Worm (Caenorhabditis elegans) whole organism, young adult: Measurements from ENCODE around the gene T05C3.6.

ENCODE experiments used
- B0035.1 ChIP-seq: sonication (generic microtip); optimal IDR thresholded peaks from 2 replicates; lab custom pipeline; 2016; ENCODE audit warnings: missing genetic modification characterization, mild to moderate bottlenecking, missing compliant biosample characterization, missing genotype, missing genetic modification reagents
- B0336.3 ChIP-seq: fragments of 200-800 bp; sonication (Bioruptor generic); IDR thresholded peaks from 2 replicates; pipeline ENCODE4 v1.3.6; 2022; ENCODE audit warnings: missing genetic modification characterization, missing compliant biosample characterization
- C17E4.6 ChIP-seq: fragments of 200-800 bp; sonication (Bioruptor generic); IDR thresholded peaks from 2 replicates; pipeline ENCODE4 v1.3.6; 2022; ENCODE audit warnings: missing genetic modification reagents, missing genetic modification characterization, missing compliant biosample characterization
- D2030.7 ChIP-seq: fragments of 200-800 bp; sonication (Bioruptor generic); IDR thresholded peaks from 2 replicates; pipeline ENCODE4 v1.3.6; 2022; ENCODE audit warnings: missing genetic modification reagents, missing genetic modification characterization, missing compliant biosample characterization
- F10E7.11 ChIP-seq: sonication (generic microtip); optimal IDR thresholded peaks from 2 replicates; lab custom pipeline; 2017; ENCODE audit warnings: mild to moderate bottlenecking, missing genetic modification characterization, moderate library complexity, missing compliant biosample characterization
- F22D6.2 ChIP-seq: sonication (generic microtip); optimal IDR thresholded peaks from 2 replicates; lab custom pipeline; 2016; ENCODE audit warnings: mild to moderate bottlenecking, missing genetic modification characterization, missing compliant biosample characterization
- F33H1.4 ChIP-seq: fragments of 200-800 bp; sonication (Bioruptor generic); IDR thresholded peaks from 2 replicates; pipeline ENCODE4 v1.3.6; 2022; ENCODE audit warnings: missing genetic modification reagents, missing genetic modification characterization, missing compliant biosample characterization
- F49E8.2 ChIP-seq: sonication (generic microtip); optimal IDR thresholded peaks from 3 replicates; lab custom pipeline; 2017; ENCODE audit warnings: missing genetic modification characterization, mild to moderate bottlenecking, missing compliant biosample characterization, antibody characterized with exemption, moderate library complexity; ENCODE audit not compliant: insufficient read depth
- F52B5.7 ChIP-seq: sonication (generic microtip); optimal IDR thresholded peaks from 2 replicates; lab custom pipeline; 2016; ENCODE audit warnings: mild to moderate bottlenecking, missing genetic modification characterization, missing compliant biosample characterization
- Y53G8AR.9 ChIP-seq: fragments of 200-800 bp; sonication (Bioruptor generic); conservative IDR thresholded peaks from 2 replicates; pipeline ENCODE4 v1.3.6; 2022; ENCODE audit warnings: missing genetic modification reagents, missing genetic modification characterization, missing compliant biosample characterization
- Y56A3A.18 ChIP-seq: fragments of 200-800 bp; sonication (Bioruptor generic); IDR thresholded peaks from 2 replicates; pipeline ENCODE4 v1.3.6; 2022; ENCODE audit warnings: missing genetic modification reagents, missing genetic modification characterization, missing compliant biosample characterization
- Y95B8A.8 ChIP-seq: fragments of 200-800 bp; sonication (Bioruptor generic); IDR thresholded peaks from 2 replicates; pipeline ENCODE4 v1.3.6; 2022; ENCODE audit warnings: missing genetic modification reagents, missing genetic modification characterization, missing compliant biosample characterization
- ZK185.1 ChIP-seq: sonication (generic microtip); optimal IDR thresholded peaks from 2 replicates; lab custom pipeline; 2016; ENCODE audit warnings: mild to moderate bottlenecking, missing genetic modification characterization, missing compliant biosample characterization; ENCODE audit not compliant: poor library complexity, severe bottlenecking
- aptf-2 ChIP-seq: fragments of 200-800 bp; sonication (Bioruptor generic); conservative IDR thresholded peaks from 2 replicates; pipeline ENCODE4 v1.3.6; 2022; ENCODE audit warnings: missing genetic modification reagents, missing genetic modification characterization, missing compliant biosample characterization
- atf-7 ChIP-seq: sonication (generic microtip); optimal IDR thresholded peaks from 2 replicates; lab custom pipeline; 2017; ENCODE audit warnings: mild to moderate bottlenecking, missing genetic modification characterization, missing compliant biosample characterization
- athp-1 ChIP-seq: sonication (generic microtip); optimal IDR thresholded peaks from 2 replicates; lab custom pipeline; 2017; ENCODE audit warnings: mild to moderate bottlenecking, missing genetic modification characterization, missing compliant biosample characterization
- attf-6 ChIP-seq: fragments of 200-800 bp; sonication (Bioruptor generic); IDR thresholded peaks from 2 replicates; pipeline ENCODE4 v1.3.6; 2022; ENCODE audit warnings: missing genetic modification reagents, missing genetic modification characterization, missing compliant biosample characterization
- cebp-1 ChIP-seq, 2 experiments: fragments of 200-800 bp in 1 of 2; sonication (Bioruptor generic) in 1 of 2; sonication (generic microtip) in 1 of 2; IDR thresholded peaks in 1 of 2; optimal IDR thresholded peaks in 1 of 2; 2 replicates each; pipeline versions ENCODE4 v1.3.6 to Lab custom; 2017 to 2022; ENCODE audit warnings: missing compliant biosample characterization in 2 of 2, missing genetic modification characterization in 2 of 2, mild to moderate bottlenecking in 1 of 2, missing genetic modification reagents in 1 of 2, moderate library complexity in 1 of 2
- ceh-79 ChIP-seq: sonication (generic microtip); optimal IDR thresholded peaks from 2 replicates; lab custom pipeline; 2017; ENCODE audit warnings: mild to moderate bottlenecking, missing genetic modification characterization, missing compliant biosample characterization
- ceh-91 ChIP-seq: fragments of 200-800 bp; sonication (Bioruptor generic); IDR thresholded peaks from 2 replicates; pipeline ENCODE4 v1.3.6; 2022; ENCODE audit warnings: missing genetic modification reagents, missing genetic modification characterization, missing compliant biosample characterization
- chd-7 ChIP-seq: sonication (generic microtip); optimal IDR thresholded peaks from 2 replicates; lab custom pipeline; 2016; ENCODE audit warnings: mild to moderate bottlenecking, missing genetic modification characterization, moderate library complexity, missing compliant biosample characterization
- dox-1 ChIP-seq: fragments of 200-800 bp; sonication (Bioruptor generic); IDR thresholded peaks from 2 replicates; pipeline ENCODE4 v1.3.6; 2022; ENCODE audit warnings: missing genetic modification reagents, missing genetic modification characterization, missing compliant biosample characterization
- hlh-12 ChIP-seq: sonication (generic microtip); optimal IDR thresholded peaks from 2 replicates; lab custom pipeline; 2016; ENCODE audit warnings: missing genetic modification characterization, missing compliant biosample characterization
- hrde-1 ChIP-seq: sonication (generic microtip); optimal IDR thresholded peaks from 2 replicates; lab custom pipeline; 2016; ENCODE audit warnings: missing genetic modification characterization, mild to moderate bottlenecking, missing compliant biosample characterization, moderate library complexity, missing genotype, missing genetic modification reagents, borderline replicate concordance
- lag-1 ChIP-seq: fragments of 200-800 bp; sonication (Bioruptor generic); IDR thresholded peaks from 2 replicates; pipeline ENCODE4 v1.3.6; 2022; ENCODE audit warnings: missing genetic modification reagents, missing genetic modification characterization, missing compliant biosample characterization
- lin-54 ChIP-seq: fragments of 200-800 bp; sonication (Bioruptor generic); optimal IDR thresholded peaks from 2 replicates; lab custom pipeline; 2018; ENCODE audit warnings: mild to moderate bottlenecking, missing genetic modification characterization, missing compliant biosample characterization
- lir-1 ChIP-seq: fragments of 200-800 bp; sonication (Bioruptor generic); conservative IDR thresholded peaks from 2 replicates; pipeline ENCODE4 v1.3.6; 2022; ENCODE audit warnings: missing genetic modification reagents, missing genetic modification characterization, missing compliant biosample characterization
- nfya-1 ChIP-seq: sonication (generic microtip); optimal IDR thresholded peaks from 2 replicates; lab custom pipeline; 2017; ENCODE audit warnings: antibody characterized with exemption, missing compliant biosample characterization, missing genetic modification characterization, borderline replicate concordance; ENCODE audit not compliant: insufficient read depth
- pbrm-1 ChIP-seq: fragments of 200-800 bp; sonication (Bioruptor generic); IDR thresholded peaks from 2 replicates; pipeline ENCODE4 v1.3.6; 2022; ENCODE audit warnings: missing genetic modification reagents, missing genetic modification characterization, missing compliant biosample characterization
- repo-1 ChIP-seq: sonication (generic microtip); optimal IDR thresholded peaks from 2 replicates; lab custom pipeline; 2017; ENCODE audit warnings: mild to moderate bottlenecking, missing genetic modification characterization, missing compliant biosample characterization
- sdz-38 ChIP-seq: sonication (generic microtip); optimal IDR thresholded peaks from 2 replicates; lab custom pipeline; 2016; ENCODE audit warnings: missing genotype, missing genetic modification characterization, missing compliant biosample characterization
- sea-2 ChIP-seq: fragments of 200-800 bp; sonication (Bioruptor generic); IDR thresholded peaks from 2 replicates; pipeline ENCODE4 v1.3.6; 2022; ENCODE audit warnings: missing genetic modification characterization, missing compliant biosample characterization
- snpc-1.3 ChIP-seq: sonication (generic microtip); optimal IDR thresholded peaks from 2 replicates; lab custom pipeline; 2017; ENCODE audit warnings: missing genetic modification characterization, mild to moderate bottlenecking, missing compliant biosample characterization, antibody characterized with exemption, moderate library complexity, missing genotype, missing genetic modification reagents; ENCODE audit not compliant: insufficient read depth
- unc-62 ChIP-seq: fragments of 150-350 bp; optimal IDR thresholded peaks from 2 replicates; lab custom pipeline; 2014; ENCODE audit warnings: missing biosample characterization, missing genetic modification reagents, missing genetic modification characterization
- ztf-18 ChIP-seq: sonication (generic microtip); optimal IDR thresholded peaks from 2 replicates; lab custom pipeline; 2016; ENCODE audit warnings: missing genotype, mild to moderate bottlenecking, missing genetic modification characterization, missing compliant biosample characterization
- ztf-22 ChIP-seq: fragments of 200-800 bp; sonication (Bioruptor generic); optimal IDR thresholded peaks from 2 replicates; lab custom pipeline; 2018; ENCODE audit warnings: mild to moderate bottlenecking, missing genetic modification characterization, moderate library complexity, missing compliant biosample characterization
- ztf-26 ChIP-seq: sonication (generic microtip); optimal IDR thresholded peaks from 2 replicates; lab custom pipeline; 2017; ENCODE audit warnings: missing genetic modification characterization, missing compliant biosample characterization
- ztf-6 ChIP-seq: fragments of 200-800 bp; sonication (Bioruptor generic); IDR thresholded peaks from 2 replicates; pipeline ENCODE4 v1.3.6; 2022; ENCODE audit warnings: missing genetic modification reagents, missing genetic modification characterization, missing compliant biosample characterization

T05C3.6 gene

ce11 chrV:5477719-5478118 is 12.5 kb upstream of the T05C3.6 start:
- TF ChIP-seq dox-1 (GFP tag; lab: Robert Waterston, UW) (no peak), aptf-2 (GFP tag; lab: Robert Waterston, UW) (no peak), F49E8.2 (tag; lab: Kevin White, UChicago) (no peak), hrde-1 (tag; lab: Kevin White, UChicago) (no peak), ztf-6 (GFP tag; lab: Robert Waterston, UW) (no peak), nfya-1 (no peak), snpc-1.3 (tag; lab: Kevin White, UChicago) (no peak), ztf-26 (tag; lab: Kevin White, UChicago) (no peak), F10E7.11 (tag; lab: Kevin White, UChicago) (no peak), F22D6.2 (tag; lab: Kevin White, UChicago) (no peak), F33H1.4 (GFP tag; lab: Robert Waterston, UW) (no peak), Y53G8AR.9 (no peak), B0035.1 (no peak), Y95B8A.8 (GFP tag; lab: Robert Waterston, UW) (no peak), F52B5.7 (tag; lab: Kevin White, UChicago) (no peak), hlh-12 (tag; lab: Kevin White, UChicago) (no peak), ceh-79 (tag; lab: Kevin White, UChicago) (no peak), ceh-91 (GFP tag; lab: Robert Waterston, UW) (no peak), lin-54 (GFP tag; lab: Kevin White, UChicago) (no peak), ZK185.1 (tag; lab: Kevin White, UChicago) (no peak)

- TF ChIP-seq sdz-38 (tag; lab: Kevin White, UChicago) = no peak
- TF ChIP-seq chd-7 = no peak
- no peak for TF ChIP-seq C17E4.6 (GFP tag; lab: Robert Waterston, UW)
Observed at ce11 chrV:5482315-5482714, 7.9 kb upstream of the T05C3.6 start, which contains the start of gene srg-66. Gene srg-66, minus strand, starts transcription at chrV:5482415.

ce11 chrV:5484866-5485265 is 5.4 kb upstream of the T05C3.6 start, which contains the start of gene srg-65:
Gene srg-65, minus strand, starts transcription at chrV:5484966.
- TF ChIP-seq ZK185.1 (tag; lab: Kevin White, UChicago) (no peak), pbrm-1 (no peak), ztf-26 (tag; lab: Kevin White, UChicago) (no peak), B0336.3 (GFP tag; lab: Robert Waterston, UW) (no peak), F22D6.2 (tag; lab: Kevin White, UChicago) (no peak), ztf-22 (GFP tag; lab: Kevin White, UChicago) (no peak), C17E4.6 (GFP tag; lab: Robert Waterston, UW) (no peak), atf-7 (tag; lab: Kevin White, UChicago) (no peak), sea-2 (GFP tag; lab: Robert Waterston, UW) (no peak), ztf-18 (tag; lab: Kevin White, UChicago) (no peak), athp-1 (no peak), D2030.7 (GFP tag; lab: Robert Waterston, UW) (no peak), lag-1 (GFP tag; lab: Robert Waterston, UW) (no peak), unc-62 (no peak), lir-1 (GFP tag; lab: Robert Waterston, UW) (no peak), F10E7.11 (tag; lab: Kevin White, UChicago) (no peak), cebp-1 (GFP tag; IDR thresholded peaks at IDR 0.05; lab: Robert Waterston, UW) (no peak), cebp-1 (tag; optimal IDR thresholded peaks at IDR 0.05; lab: Kevin White, UChicago) (no peak), attf-6 (GFP tag; lab: Robert Waterston, UW) (no peak), Y56A3A.18 (GFP tag; lab: Robert Waterston, UW) (no peak), repo-1 (tag; lab: Kevin White, UChicago) (no peak)
- TF ChIP-seq, all 124 proteins: peak for 0
